Fruit fly (Drosophila melanogaster) whole organism, embryonic: ENCODE data around the gene eIF4E6.
A peak's percentile ranks its signal among the peaks of the same experiment; 100 is the strongest.

Experiments used
- Abd-B ChIP-seq: fragments of 200-800 bp; sonication (Bioruptor generic); optimal IDR thresholded peaks from 2 replicates; lab custom pipeline; 2018; ENCODE audit warnings: missing biosample characterization, mild to moderate bottlenecking, missing genetic modification characterization, moderate library complexity
- Ada2b ChIP-seq: fragments of 200-800 bp; sonication (Bioruptor generic); IDR thresholded peaks from 2 replicates; pipeline ENCODE4 v1.3.6; 2022; ENCODE audit warnings: missing biosample characterization, missing genetic modification characterization
- Aef1 ChIP-seq: fragments of 200-800 bp; sonication (Bioruptor generic); IDR thresholded peaks from 3 replicates; pipeline ENCODE4 v1.3.6; 2022; ENCODE audit warnings: missing biosample characterization, missing genetic modification characterization
- CG10267 ChIP-seq: fragments of 200-800 bp; sonication (Bioruptor generic); optimal IDR thresholded peaks from 2 replicates; lab custom pipeline; 2018; ENCODE audit warnings: missing biosample characterization, mild to moderate bottlenecking, missing genetic modification characterization, moderate library complexity
- CG10543 ChIP-seq: fragments of 200-800 bp; sonication (Bioruptor generic); optimal IDR thresholded peaks from 3 replicates; lab custom pipeline; 2017; ENCODE audit warnings: missing biosample characterization, mild to moderate bottlenecking, missing genetic modification characterization, moderate library complexity
- CG11085 ChIP-seq: fragments of 200-800 bp; sonication (Bioruptor generic); IDR thresholded peaks from 2 replicates; pipeline ENCODE4 v1.3.6; 2022; ENCODE audit warnings: missing biosample characterization, missing genetic modification characterization
- CG11695 ChIP-seq: fragments of 200-800 bp; sonication (Bioruptor generic); IDR thresholded peaks from 3 replicates; pipeline ENCODE4 v1.3.6; 2022; ENCODE audit warnings: missing biosample characterization, missing genetic modification characterization
- CG15269 ChIP-seq: fragments of 200-800 bp; sonication (Bioruptor generic); optimal IDR thresholded peaks from 2 replicates; lab custom pipeline; 2018; ENCODE audit warnings: missing biosample characterization, mild to moderate bottlenecking, missing genetic modification characterization, moderate library complexity
- CG1602 ChIP-seq: fragments of 200-800 bp; sonication (Bioruptor generic); optimal IDR thresholded peaks from 3 replicates; lab custom pipeline; 2016; ENCODE audit warnings: missing biosample characterization, missing genetic modification characterization
- CG17385 ChIP-seq: fragments of 200-800 bp; sonication (Bioruptor generic); optimal IDR thresholded peaks from 3 replicates; lab custom pipeline; 2018; ENCODE audit warnings: missing biosample characterization, mild to moderate bottlenecking, missing genetic modification characterization
- CG31441 ChIP-seq: fragments of 200-800 bp; sonication (Bioruptor generic); IDR thresholded peaks from 2 replicates; pipeline ENCODE4 v1.3.6; 2022; ENCODE audit warnings: missing biosample characterization, missing genetic modification characterization
- CG3407 ChIP-seq: fragments of 200-800 bp; sonication (Bioruptor generic); optimal IDR thresholded peaks from 2 replicates; lab custom pipeline; 2018; ENCODE audit warnings: missing biosample characterization, mild to moderate bottlenecking, missing genetic modification characterization
- CG34376 ChIP-seq: fragments of 200-800 bp; sonication (Bioruptor generic); optimal IDR thresholded peaks from 2 replicates; lab custom pipeline; 2018; ENCODE audit warnings: missing biosample characterization, mild to moderate bottlenecking, missing genetic modification characterization
- CG4282 ChIP-seq: fragments of 200-800 bp; sonication (Bioruptor generic); optimal IDR thresholded peaks from 2 replicates; lab custom pipeline; 2016; ENCODE audit warnings: missing biosample characterization, missing genetic modification characterization
- CG4730 ChIP-seq: fragments of 200-800 bp; sonication (Bioruptor generic); IDR thresholded peaks from 2 replicates; pipeline ENCODE4 v1.3.6; 2022; ENCODE audit warnings: missing biosample characterization, missing genetic modification characterization
- CG7271 ChIP-seq: fragments of 200-800 bp; sonication (Bioruptor generic); optimal IDR thresholded peaks from 2 replicates; lab custom pipeline; 2018; ENCODE audit warnings: missing biosample characterization, mild to moderate bottlenecking, missing genetic modification characterization, moderate library complexity
- CG7839 ChIP-seq: fragments of 200-800 bp; sonication (Bioruptor generic); optimal IDR thresholded peaks from 3 replicates; lab custom pipeline; 2018; ENCODE audit warnings: missing biosample characterization, mild to moderate bottlenecking, missing genetic modification characterization, moderate library complexity
- CG7987 ChIP-seq: fragments of 200-800 bp; sonication (Bioruptor generic); optimal IDR thresholded peaks from 2 replicates; lab custom pipeline; 2018; ENCODE audit warnings: missing biosample characterization, mild to moderate bottlenecking, missing genetic modification characterization, moderate library complexity
- CG8478 ChIP-seq: fragments of >200 bp; optimal IDR thresholded peaks from 2 replicates; lab custom pipeline; 2018
- CTCF ChIP-seq: fragments of 200-800 bp; sonication (Bioruptor generic); optimal IDR thresholded peaks from 2 replicates; lab custom pipeline; 2017; ENCODE audit warnings: missing biosample characterization, mild to moderate bottlenecking, missing genetic modification characterization, moderate library complexity
- CoRest ChIP-seq: fragments of 200-800 bp; sonication (Bioruptor generic); optimal IDR thresholded peaks from 3 replicates; lab custom pipeline; 2018; ENCODE audit warnings: missing biosample characterization, mild to moderate bottlenecking, missing genetic modification characterization, moderate library complexity
- Dek ChIP-seq: fragments of 200-800 bp; sonication (Bioruptor generic); optimal IDR thresholded peaks from 3 replicates; lab custom pipeline; 2019; ENCODE audit warnings: missing biosample characterization, mild to moderate bottlenecking, missing genetic modification characterization, moderate library complexity
- E2f2 ChIP-seq: fragments of 200-800 bp; sonication (Bioruptor generic); IDR thresholded peaks from 2 replicates; pipeline ENCODE4 v1.3.6; 2022; ENCODE audit warnings: missing biosample characterization, missing genetic modification characterization
- Fer3 ChIP-seq: fragments of 200-800 bp; sonication (Bioruptor generic); optimal IDR thresholded peaks from 2 replicates; lab custom pipeline; 2018; ENCODE audit warnings: missing biosample characterization, mild to moderate bottlenecking, missing genetic modification characterization, moderate library complexity
- Gug ChIP-seq: fragments of 200-800 bp; sonication (Bioruptor generic); IDR thresholded peaks from 4 replicates; pipeline ENCODE4 v1.3.6; 2022; ENCODE audit warnings: missing biosample characterization, missing genetic modification characterization
- HLHmδ ChIP-seq: fragments of 200-800 bp; sonication (Bioruptor generic); optimal IDR thresholded peaks from 2 replicates; lab custom pipeline; 2018; ENCODE audit warnings: missing biosample characterization, mild to moderate bottlenecking, missing genetic modification characterization, moderate library complexity
- Hr51 ChIP-seq, 2 experiments: fragments of 200-800 bp; sonication (Bioruptor generic); optimal IDR thresholded peaks; 2 replicates in 1 of 2; 3 replicates in 1 of 2; lab custom pipeline; 2016 to 2018; ENCODE audit warnings: missing biosample characterization in 2 of 2, missing genetic modification characterization in 2 of 2, mild to moderate bottlenecking in 1 of 2, moderate library complexity in 1 of 2
- Sin3A ChIP-seq: fragments of >200 bp; optimal IDR thresholded peaks from 2 replicates; lab custom pipeline; 2018
- Taf1 ChIP-seq: fragments of 200-800 bp; sonication (Bioruptor generic); IDR thresholded peaks from 2 replicates; pipeline ENCODE4 v1.3.6; 2022; ENCODE audit warnings: missing biosample characterization, missing genetic modification characterization
- Trl ChIP-seq, 3 experiments: fragments of >200 bp in 2 of 3; fragments of 200-800 bp in 1 of 3; sonication (Bioruptor generic) in 1 of 3; optimal IDR thresholded peaks; 2 replicates in 1 of 3; 3 replicates in 2 of 3; lab custom pipeline; 2016 to 2017; ENCODE audit warnings: missing biosample characterization in 1 of 3, missing genetic modification characterization in 1 of 3
- bcd ChIP-seq: fragments of 200-800 bp; sonication (Bioruptor generic); optimal IDR thresholded peaks from 2 replicates; lab custom pipeline; 2017; ENCODE audit warnings: missing biosample characterization, mild to moderate bottlenecking, missing genetic modification characterization
- bsh ChIP-seq, 2 experiments: fragments of 200-800 bp; sonication (Bioruptor generic); optimal IDR thresholded peaks; 2 replicates each; lab custom pipeline; 2017 to 2018; ENCODE audit warnings: mild to moderate bottlenecking in 2 of 2, missing biosample characterization in 2 of 2, missing genetic modification characterization in 2 of 2, moderate library complexity in 1 of 2
- esg ChIP-seq: fragments of 200-800 bp; sonication (Bioruptor generic); conservative IDR thresholded peaks from 2 replicates; pipeline ENCODE4 v1.3.6; 2022; ENCODE audit warnings: missing biosample characterization, missing genetic modification characterization
- her ChIP-seq: fragments of 200-800 bp; sonication (Bioruptor generic); optimal IDR thresholded peaks from 2 replicates; lab custom pipeline; 2016; ENCODE audit warnings: missing biosample characterization, missing genetic modification characterization
- ind ChIP-seq: fragments of 200-800 bp; sonication (Bioruptor generic); optimal IDR thresholded peaks from 3 replicates; lab custom pipeline; 2016; ENCODE audit warnings: missing biosample characterization, missing genetic modification characterization
- klu ChIP-seq: fragments of 200-800 bp; sonication (Bioruptor generic); IDR thresholded peaks from 2 replicates; pipeline ENCODE4 v1.3.6; 2022; ENCODE audit warnings: missing biosample characterization, missing genetic modification characterization
- mirr ChIP-seq: fragments of 200-800 bp; sonication (Bioruptor generic); optimal IDR thresholded peaks from 3 replicates; lab custom pipeline; 2018; ENCODE audit warnings: missing biosample characterization, mild to moderate bottlenecking, missing genetic modification characterization
- mld ChIP-seq: fragments of 200-800 bp; sonication (Bioruptor generic); IDR thresholded peaks from 3 replicates; pipeline ENCODE4 v1.3.6; 2022; ENCODE audit warnings: missing biosample characterization, missing genetic modification characterization; ENCODE audit not compliant: partially characterized antibody
- nerfin-1 ChIP-seq: fragments of 200-800 bp; sonication (Bioruptor generic); optimal IDR thresholded peaks from 3 replicates; lab custom pipeline; 2019; ENCODE audit warnings: missing biosample characterization, mild to moderate bottlenecking, missing genetic modification characterization, moderate library complexity
- oc ChIP-seq: fragments of 200-800 bp; sonication (Bioruptor generic); optimal IDR thresholded peaks from 2 replicates; lab custom pipeline; 2018; ENCODE audit warnings: missing biosample characterization, mild to moderate bottlenecking, missing genetic modification characterization, moderate library complexity
- onecut ChIP-seq: fragments of 200-800 bp; sonication (Bioruptor generic); IDR thresholded peaks from 2 replicates; pipeline ENCODE4 v1.3.6; 2022; ENCODE audit warnings: missing biosample characterization, missing genetic modification characterization
- otp ChIP-seq: fragments of 200-800 bp; sonication (Bioruptor generic); IDR thresholded peaks from 3 replicates; pipeline ENCODE4, ENCODE4 v1.3.6; 2022; ENCODE audit warnings: missing biosample characterization, missing genetic modification characterization
- ro ChIP-seq: fragments of 200-800 bp; sonication (Bioruptor generic); IDR thresholded peaks from 2 replicates; pipeline ENCODE4 v1.3.6; 2022; ENCODE audit warnings: missing biosample characterization, missing genetic modification characterization
- sna ChIP-seq: fragments of 200-800 bp; sonication (Bioruptor generic); IDR thresholded peaks from 2 replicates; pipeline ENCODE4 v1.3.6; 2022; ENCODE audit warnings: missing biosample characterization, missing genetic modification characterization; ENCODE audit not compliant: partially characterized antibody
- stc ChIP-seq: fragments of 200-800 bp; sonication (Bioruptor generic); IDR thresholded peaks from 2 replicates; pipeline ENCODE4 v1.3.6; 2022; ENCODE audit warnings: missing biosample characterization, missing genetic modification characterization
- tio ChIP-seq: fragments of 200-800 bp; sonication (Bioruptor generic); optimal IDR thresholded peaks from 2 replicates; lab custom pipeline; 2017; ENCODE audit warnings: missing biosample characterization, missing genetic modification characterization, inconsistent platforms
- tll ChIP-seq, 2 experiments: fragments of 200-800 bp in 1 of 2; fragments of >200 bp in 1 of 2; sonication (Bioruptor generic) in 1 of 2; optimal IDR thresholded peaks; 2 replicates each; lab custom pipeline; 2017 to 2019; ENCODE audit warnings: missing biosample characterization in 2 of 2, missing genetic modification characterization in 2 of 2, mild to moderate bottlenecking in 1 of 2, moderate library complexity in 1 of 2
- tna ChIP-seq: fragments of 200-800 bp; sonication (Bioruptor generic); IDR thresholded peaks from 2 replicates; pipeline ENCODE4 v1.3.6; 2022; ENCODE audit warnings: missing biosample characterization, missing genetic modification characterization; ENCODE audit not compliant: partially characterized antibody
- wek ChIP-seq: fragments of 200-800 bp; sonication (Bioruptor generic); optimal IDR thresholded peaks from 3 replicates; lab custom pipeline; 2018; ENCODE audit warnings: missing biosample characterization, mild to moderate bottlenecking, missing genetic modification characterization, moderate library complexity

eIF4E6 gene

DNA sequence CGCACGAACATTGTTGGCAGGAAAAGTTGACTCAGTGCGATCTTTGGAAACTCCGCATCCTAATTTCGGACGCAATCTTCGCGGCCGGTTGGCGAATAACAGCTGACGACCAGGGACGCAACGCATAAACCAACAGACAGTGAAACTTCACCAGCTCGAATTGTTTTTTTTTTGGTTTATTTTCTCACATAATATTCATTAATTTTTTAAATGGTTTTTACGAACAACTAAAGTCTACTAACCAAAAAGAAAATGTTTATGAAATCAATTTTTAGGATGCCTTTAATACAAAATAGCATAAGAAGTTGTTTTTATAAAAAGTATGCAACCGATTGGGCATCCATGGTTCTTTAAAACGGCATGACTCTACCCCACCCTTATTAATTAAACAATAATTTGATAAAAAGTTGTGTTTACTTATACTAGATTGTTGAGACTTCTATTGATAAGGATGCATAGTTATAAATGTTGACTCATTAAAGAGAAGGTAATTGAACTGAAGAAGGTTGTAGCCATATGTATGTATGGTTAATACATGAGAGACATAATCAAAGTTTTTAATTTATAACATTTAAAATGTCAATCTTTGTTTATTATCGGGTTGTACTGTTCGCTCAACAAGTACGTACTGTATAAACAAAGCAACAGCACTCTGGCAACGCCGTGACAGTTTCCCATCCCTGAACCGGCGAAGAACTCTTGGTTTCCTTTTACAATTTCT, 7.1 kb upstream of the eIF4E6 start, which contains the start of the genes beta4GalNAcTB and Cpsf100 (continued):
- TF ChIP-seq otp (GFP tag; lab: Robert Waterston, UW) = peak; percentile 40; the same call in 1 of the 3 replicates
- TF ChIP-seq Fer3 (tag; lab: Kevin White, UChicago) = peak; percentile 53
- TF ChIP-seq stc (GFP tag; lab: Robert Waterston, UW) = no peak
- TF ChIP-seq esg (GFP tag; lab: Robert Waterston, UW) = peak; percentile 58
- TF ChIP-seq oc = no peak
- peak; percentile 77 for TF ChIP-seq Abd-B
- peak; percentile 50 for TF ChIP-seq CG3407 (GFP tag; lab: Kevin White, UChicago)
- TF ChIP-seq klu = peak; percentile 50
- peak; percentile 59 for TF ChIP-seq Aef1 (GFP tag; lab: Robert Waterston, UW)
- TF ChIP-seq ind = peak; percentile 84
- TF ChIP-seq CG7839 (tag; lab: Kevin White, UChicago) = peak; percentile 79
- peak; percentile 74 for TF ChIP-seq CG31441
- no peak for TF ChIP-seq tna (GFP tag; lab: Robert Waterston, UW)
- TF ChIP-seq CG15269 (tag; lab: Kevin White, UChicago) = peak; percentile 70
- TF ChIP-seq CG7987 = no peak
- peak; percentile 72 for TF ChIP-seq CG1602 (GFP tag; lab: Kevin White, UChicago)
- 0 out of 2 replicates have a peak, but pooled peaks have one; percentile 6 for TF ChIP-seq onecut (GFP tag; lab: Robert Waterston, UW)
- TF ChIP-seq Trl (optimal IDR thresholded peaks at IDR 0.05; lab: Kevin White, UChicago) = no peak
- peak; percentile 48 for TF ChIP-seq Trl (GFP tag; optimal IDR thresholded peaks at IDR 0.05; lab: Kevin White, UChicago)
- peak; percentile 69 for TF ChIP-seq CG17385 (GFP tag; lab: Kevin White, UChicago)
- peak; percentile 29; the same call in 1 of the 2 replicates for TF ChIP-seq Ada2b (GFP tag; lab: Robert Waterston, UW)
- TF ChIP-seq CoRest (tag; lab: Kevin White, UChicago) = peak; percentile 87
- TF ChIP-seq CG11695 (GFP tag; lab: Robert Waterston, UW) = peak; percentile 25; the same call in 1 of the 3 replicates
- no peak for TF ChIP-seq CG4282
- TF ChIP-seq bsh (GFP tag; optimal IDR thresholded peaks at IDR 0.05; lab: Kevin White, UChicago) = peak in 1 of 2 experiments; percentile 48
- TF ChIP-seq sna (GFP tag; lab: Robert Waterston, UW) = no peak
- TF ChIP-seq Sin3A (lab: Kevin White, UChicago) = no peak
- TF ChIP-seq Taf1 (GFP tag; lab: Robert Waterston, UW) = 0 out of 2 replicates have a peak, but pooled peaks have one; percentile 7
- TF ChIP-seq ro (GFP tag; lab: Robert Waterston, UW) = peak; percentile 15; the same call in 1 of the 2 replicates
- TF ChIP-seq CG8478 = no peak
- TF ChIP-seq CG10267 (tag; lab: Kevin White, UChicago) = peak; percentile 56
- peak; percentile 72 for TF ChIP-seq CG11085 (GFP tag; lab: Robert Waterston, UW)
- TF ChIP-seq Dek (tag; lab: Kevin White, UChicago) = peak; percentile 47
- TF ChIP-seq HLHmδ (GFP tag; lab: Kevin White, UChicago) = no peak
- TF ChIP-seq CTCF (GFP tag; lab: Kevin White, UChicago) = no peak
- peak; percentile 26; the same call in 1 of the 2 replicates for TF ChIP-seq E2f2 (GFP tag; lab: Robert Waterston, UW)
- peak; percentile 27 for TF ChIP-seq CG4730 (GFP tag; lab: Robert Waterston, UW)
- TF ChIP-seq bcd (GFP tag; lab: Kevin White, UChicago) = peak; percentile 79
- TF ChIP-seq CG34376 (GFP tag; lab: Kevin White, UChicago) = peak; percentile 21
- TF ChIP-seq mirr (GFP tag; lab: Kevin White, UChicago) = no peak
- no peak for TF ChIP-seq mld
- peak; percentile 7 for TF ChIP-seq her (GFP tag; lab: Kevin White, UChicago)
- peak; percentile 66 for TF ChIP-seq CG10543
- TF ChIP-seq wek (GFP tag; lab: Kevin White, UChicago) = no peak
- TF ChIP-seq Gug (GFP tag; lab: Robert Waterston, UW) = peak; percentile 71
- TF ChIP-seq tll (GFP tag; optimal IDR thresholded peaks at IDR 0.05; lab: Kevin White, UChicago) = no peak
- peak; percentile 61 for TF ChIP-seq nerfin-1 (tag; lab: Kevin White, UChicago)
- peak; percentile 17 for TF ChIP-seq CG7271
- TF ChIP-seq tio (GFP tag; lab: Kevin White, UChicago) = peak; percentile 95
- TF ChIP-seq Hr51 (GFP tag; optimal IDR thresholded peaks at IDR 0.05; lab: Kevin White, UChicago) = peak; percentile 42 to 57
